Fruit fly (Drosophila melanogaster) whole organism, embryonic: ENCODE data around the gene CHES-1-like.

Source experiments
- Abd-B ChIP-seq: fragments of 200-800 bp; sonication (Bioruptor generic); optimal IDR thresholded peaks from 2 replicates; lab custom pipeline; 2018; ENCODE audit warnings: missing biosample characterization, mild to moderate bottlenecking, missing genetic modification characterization, moderate library complexity
- BEAF-32 ChIP-seq: fragments of 200-800 bp; sonication (Bioruptor generic); optimal IDR thresholded peaks from 3 replicates; lab custom pipeline; 2017; ENCODE audit warnings: missing biosample characterization, missing genetic modification characterization, mild to moderate bottlenecking, moderate library complexity, missing genetic modification reagents
- CG16779 ChIP-seq: fragments of 200-800 bp; sonication (Bioruptor generic); IDR thresholded peaks from 2 replicates; pipeline ENCODE4 v1.3.6; 2022; ENCODE audit warnings: missing biosample characterization, missing genetic modification characterization
- CG17829 ChIP-seq: fragments of 200-800 bp; optimal IDR thresholded peaks from 2 replicates; lab custom pipeline; 2019; ENCODE audit warnings: missing biosample characterization, mild to moderate bottlenecking, missing genetic modification characterization, moderate library complexity
- Hr78 ChIP-seq, 2 experiments: fragments of 200-800 bp in 1 of 2; fragments of >200 bp in 1 of 2; sonication (Bioruptor generic) in 1 of 2; optimal IDR thresholded peaks; 2 replicates each; lab custom pipeline; 2017 to 2019; ENCODE audit warnings: missing biosample characterization in 2 of 2, missing genetic modification characterization in 2 of 2, mild to moderate bottlenecking in 1 of 2, moderate library complexity in 1 of 2
- bowl ChIP-seq: fragments of 200-800 bp; sonication (Bioruptor generic); IDR thresholded peaks from 2 replicates; pipeline ENCODE4 v1.3.6; 2022; ENCODE audit warnings: missing biosample characterization, missing genetic modification characterization
- dati ChIP-seq: fragments of 200-800 bp; sonication (Bioruptor generic); IDR thresholded peaks from 2 replicates; pipeline ENCODE4 v1.3.6; 2022; ENCODE audit warnings: missing biosample characterization, missing genetic modification characterization
- fd102C ChIP-seq: fragments of 200-800 bp; sonication (Bioruptor generic); optimal IDR thresholded peaks from 2 replicates; lab custom pipeline; 2018; ENCODE audit warnings: missing biosample characterization, mild to moderate bottlenecking, missing genetic modification characterization, moderate library complexity
- gt ChIP-seq: fragments of 200-800 bp; sonication (Bioruptor generic); IDR thresholded peaks from 2 replicates; pipeline ENCODE4 v1.3.6; 2022; ENCODE audit warnings: missing biosample characterization, missing genetic modification characterization
- vvl ChIP-seq: fragments of 200-800 bp; sonication (Bioruptor generic); IDR thresholded peaks from 2 replicates; pipeline ENCODE4 v1.3.6; 2022; ENCODE audit warnings: missing biosample characterization, missing genetic modification characterization

dm6 chrX:7676873-7677272, 32.3 kb downstream of the CHES-1-like start:
- no peak for TF ChIP-seq BEAF-32 (GFP tag; lab: Kevin White, UChicago)
- TF ChIP-seq CG17829 (tag; lab: Kevin White, UChicago), result no peak
- TF ChIP-seq bowl (GFP tag; lab: Robert Waterston, UW), result no peak
- TF ChIP-seq Hr78 (GFP tag; optimal IDR thresholded peaks at IDR 0.05; lab: Kevin White, UChicago), result no peak
- no peak for TF ChIP-seq vvl (GFP tag; lab: Robert Waterston, UW)
- no peak for TF ChIP-seq CG16779 (GFP tag; lab: Robert Waterston, UW)
- TF ChIP-seq Abd-B (GFP tag; lab: Kevin White, UChicago), result no peak
- no peak for TF ChIP-seq dati (GFP tag; lab: Robert Waterston, UW)
- TF ChIP-seq fd102C (GFP tag; lab: Kevin White, UChicago), result no peak
- no peak for TF ChIP-seq gt (GFP tag; lab: Robert Waterston, UW)
